Fruit fly (Drosophila melanogaster) whole organism, pupa: ENCODE data around the gene CG31109.

Experiments used
- CG15710 ChIP-seq: fragments of 200-800 bp; sonication (Bioruptor generic); optimal IDR thresholded peaks from 2 replicates; lab custom pipeline; 2018; ENCODE audit warnings: missing biosample characterization, mild to moderate bottlenecking, missing genetic modification characterization, moderate library complexity
- CG8159 ChIP-seq: fragments of 200-800 bp; sonication (Bioruptor generic); optimal IDR thresholded peaks from 3 replicates; lab custom pipeline; 2018; ENCODE audit warnings: missing biosample characterization, mild to moderate bottlenecking, missing genetic modification characterization, moderate library complexity
- EcR ChIP-seq: fragments of 200-800 bp; sonication (Bioruptor generic); optimal IDR thresholded peaks from 3 replicates; lab custom pipeline; 2019; ENCODE audit warnings: missing biosample characterization, missing genetic modification characterization, mild to moderate bottlenecking, moderate library complexity, missing genetic modification reagents
- gl ChIP-seq: fragments of 200-800 bp; sonication (Bioruptor generic); optimal IDR thresholded peaks from 2 replicates; lab custom pipeline; 2018; ENCODE audit warnings: missing biosample characterization, mild to moderate bottlenecking, missing genetic modification characterization

- no peak for TF ChIP-seq gl (tag; lab: Kevin White, UChicago)
- no peak for TF ChIP-seq EcR
- TF ChIP-seq CG8159 (tag; lab: Kevin White, UChicago) = no peak
- TF ChIP-seq CG15710 = no peak
These were observed 50.4 kb downstream of the CG31109 start for dm6 chr3R:25004064-25004463.
